Worm (Caenorhabditis elegans) whole organism, L2 larva: Measurements from ENCODE around the gene C52G5.3.

Source experiments
- F13H6.1 ChIP-seq: sonication (generic microtip); optimal IDR thresholded peaks from 2 replicates; lab custom pipeline; 2016; ENCODE audit warnings: missing genetic modification characterization, missing compliant biosample characterization
- aly-2 ChIP-seq: fragments of 150-350 bp; optimal IDR thresholded peaks from 2 replicates; lab custom pipeline; 2014; ENCODE audit warnings: missing biosample characterization, missing genetic modification characterization
- ama-1 ChIP-seq: fragments of 150-350 bp; optimal IDR thresholded peaks from 2 replicates; lab custom pipeline; 2018; ENCODE audit warnings: inconsistent platforms
- fos-1 ChIP-seq: fragments of 150-350 bp; optimal IDR thresholded peaks from 2 replicates; lab custom pipeline; 2014; ENCODE audit warnings: missing biosample characterization, missing genetic modification characterization
- nhr-12 ChIP-seq: fragments of 150-350 bp; optimal IDR thresholded peaks from 2 replicates; lab custom pipeline; 2014; ENCODE audit warnings: missing biosample characterization, missing genetic modification characterization
- nhr-25 ChIP-seq: fragments of 150-350 bp; sonication (generic microtip); optimal IDR thresholded peaks from 3 replicates; lab custom pipeline; 2014; ENCODE audit warnings: missing biosample characterization, missing genetic modification characterization
- sem-4 ChIP-seq: fragments of 150-350 bp; optimal IDR thresholded peaks from 2 replicates; lab custom pipeline; 2014; ENCODE audit warnings: missing biosample characterization, missing genetic modification reagents, missing genetic modification characterization
- unc-62 ChIP-seq: fragments of 150-350 bp; optimal IDR thresholded peaks from 2 replicates; lab custom pipeline; 2014; ENCODE audit warnings: missing biosample characterization, missing genetic modification reagents, missing genetic modification characterization
- ztf-11 ChIP-seq: sonication (generic microtip); optimal IDR thresholded peaks from 2 replicates; lab custom pipeline; 2017; ENCODE audit warnings: missing biosample characterization, missing genetic modification characterization
- ztf-4 ChIP-seq: fragments of 150-350 bp; optimal IDR thresholded peaks from 2 replicates; lab custom pipeline; 2014; ENCODE audit warnings: missing biosample characterization, missing genetic modification characterization

DNA sequence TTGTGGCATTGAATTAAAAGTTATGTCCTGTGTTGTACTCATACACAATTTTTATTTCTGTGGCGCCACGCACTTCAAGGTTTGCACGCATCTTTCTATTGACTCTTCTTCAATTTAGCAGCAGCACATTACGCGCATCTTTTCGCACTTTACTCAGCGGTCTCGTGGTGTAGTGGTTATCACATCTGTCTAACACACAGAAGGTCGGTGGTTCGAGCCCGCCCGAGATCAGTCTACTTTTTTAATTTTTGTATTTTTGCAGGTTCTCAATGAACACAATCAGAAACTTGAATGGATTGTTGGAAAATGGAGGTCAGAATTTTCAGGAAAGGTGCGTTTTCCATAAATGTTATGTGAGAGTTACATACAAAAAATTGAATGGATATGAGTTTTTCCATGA, 2.4 kb downstream of the C52G5.3 start:
- peak; percentile 49 for TF ChIP-seq F13H6.1 (tag; lab: Kevin White, UChicago)
- no peak for TF ChIP-seq nhr-12 (tag; lab: Kevin White, UChicago)
- TF ChIP-seq fos-1 (tag; lab: Kevin White, UChicago): peak; percentile 3
- no peak for TF ChIP-seq ztf-11 (tag; lab: Kevin White, UChicago)
- TF ChIP-seq aly-2: no peak
- no peak for TF ChIP-seq ztf-4
- peak; percentile 45 for TF ChIP-seq nhr-25 (tag; lab: Kevin White, UChicago)
- no peak for TF ChIP-seq unc-62 (GFP tag; lab: Kevin White, UChicago)
- no peak for TF ChIP-seq sem-4 (tag; lab: Kevin White, UChicago)
- TF ChIP-seq ama-1: no peak
